Worm (Caenorhabditis elegans) whole organism, L2 larva: Measurements from ENCODE around the gene mltn-3.
A peak's percentile ranks its signal among the peaks of the same experiment; 100 is the strongest.

Experiments
- C34F6.9 ChIP-seq: fragments of 150-350 bp; optimal IDR thresholded peaks from 2 replicates; lab custom pipeline; 2014; ENCODE audit warnings: missing biosample characterization, missing genetic modification characterization
- F13H6.1 ChIP-seq: sonication (generic microtip); optimal IDR thresholded peaks from 2 replicates; lab custom pipeline; 2016; ENCODE audit warnings: missing genetic modification characterization, missing compliant biosample characterization
- Y55F3AM.14 ChIP-seq: fragments of 200-800 bp; sonication (Bioruptor generic); optimal IDR thresholded peaks from 2 replicates; lab custom pipeline; 2018; ENCODE audit warnings: mild to moderate bottlenecking, missing genetic modification characterization, missing compliant biosample characterization
- ZK546.5 ChIP-seq: sonication (generic microtip); optimal IDR thresholded peaks from 2 replicates; lab custom pipeline; 2017; ENCODE audit warnings: missing biosample characterization, missing genetic modification characterization
- alr-1 ChIP-seq: fragments of 150-350 bp; optimal IDR thresholded peaks from 2 replicates; lab custom pipeline; 2014; ENCODE audit warnings: missing biosample characterization, missing genetic modification characterization
- aly-2 ChIP-seq: fragments of 150-350 bp; optimal IDR thresholded peaks from 2 replicates; lab custom pipeline; 2014; ENCODE audit warnings: missing biosample characterization, missing genetic modification characterization
- ama-1 ChIP-seq: fragments of 150-350 bp; optimal IDR thresholded peaks from 2 replicates; lab custom pipeline; 2018; ENCODE audit warnings: inconsistent platforms
- blmp-1 ChIP-seq: sonication (generic microtip); optimal IDR thresholded peaks from 2 replicates; lab custom pipeline; 2017; ENCODE audit warnings: missing genetic modification characterization, mild to moderate bottlenecking, missing compliant biosample characterization, antibody characterized with exemption, moderate library complexity; ENCODE audit not compliant: insufficient read depth
- ceh-16 ChIP-seq: fragments of 150-350 bp; optimal IDR thresholded peaks from 2 replicates; lab custom pipeline; 2014; ENCODE audit warnings: missing biosample characterization, missing genetic modification characterization
- ceh-82 ChIP-seq: fragments of 150-350 bp; optimal IDR thresholded peaks from 2 replicates; lab custom pipeline; 2014; ENCODE audit warnings: missing biosample characterization, missing genetic modification characterization
- crh-2 ChIP-seq: sonication (generic microtip); optimal IDR thresholded peaks from 2 replicates; lab custom pipeline; 2017; ENCODE audit warnings: missing biosample characterization, missing genetic modification characterization
- egl-27 ChIP-seq: sonication (generic microtip); optimal IDR thresholded peaks from 3 replicates; lab custom pipeline; 2017; ENCODE audit warnings: missing biosample characterization, missing genetic modification reagents, missing genetic modification characterization
- fos-1 ChIP-seq: fragments of 150-350 bp; optimal IDR thresholded peaks from 2 replicates; lab custom pipeline; 2014; ENCODE audit warnings: missing biosample characterization, missing genetic modification characterization
- gmeb-1 ChIP-seq: fragments of 150-350 bp; optimal IDR thresholded peaks from 2 replicates; lab custom pipeline; 2014; ENCODE audit warnings: missing biosample characterization, missing genetic modification characterization
- lin-13 ChIP-seq: fragments of 150-350 bp; optimal IDR thresholded peaks from 2 replicates; lab custom pipeline; 2014; ENCODE audit warnings: missing biosample characterization, missing genetic modification reagents, missing genetic modification characterization
- lin-39 ChIP-seq: fragments of 150-350 bp; optimal IDR thresholded peaks from 2 replicates; lab custom pipeline; 2014; ENCODE audit warnings: missing biosample characterization, missing genetic modification reagents, missing genetic modification characterization
- lsy-2 ChIP-seq, 2 experiments: fragments of 150-350 bp in 1 of 2; sonication (generic microtip) in 1 of 2; optimal IDR thresholded peaks; 2 replicates each; lab custom pipeline; 2014 to 2017; ENCODE audit warnings: missing biosample characterization in 2 of 2, missing genetic modification characterization in 2 of 2
- mbf-1 ChIP-seq: sonication (generic microtip); optimal IDR thresholded peaks from 2 replicates; lab custom pipeline; 2017; ENCODE audit warnings: missing biosample characterization, missing genetic modification characterization
- mdl-1 ChIP-seq, 2 experiments: fragments of 150-350 bp in 1 of 2; sonication (generic microtip) in 1 of 2; optimal IDR thresholded peaks; 2 replicates each; lab custom pipeline; 2017; ENCODE audit warnings: missing biosample characterization in 2 of 2, missing genetic modification characterization in 2 of 2
- nhr-12 ChIP-seq: fragments of 150-350 bp; optimal IDR thresholded peaks from 2 replicates; lab custom pipeline; 2014; ENCODE audit warnings: missing biosample characterization, missing genetic modification characterization
- nhr-129 ChIP-seq: fragments of 150-350 bp; optimal IDR thresholded peaks from 2 replicates; lab custom pipeline; 2014; ENCODE audit warnings: missing biosample characterization, missing genetic modification characterization
- nhr-21 ChIP-seq: fragments of 150-350 bp; optimal IDR thresholded peaks from 2 replicates; lab custom pipeline; 2014; ENCODE audit warnings: missing biosample characterization, missing genetic modification characterization
- nhr-23 ChIP-seq: fragments of 150-350 bp; optimal IDR thresholded peaks from 2 replicates; lab custom pipeline; 2014; ENCODE audit warnings: missing biosample characterization, missing genetic modification reagents, missing genetic modification characterization
- nhr-237 ChIP-seq: fragments of 150-350 bp; optimal IDR thresholded peaks from 2 replicates; lab custom pipeline; 2014; ENCODE audit warnings: missing biosample characterization, missing genetic modification characterization
- nhr-25 ChIP-seq: fragments of 150-350 bp; sonication (generic microtip); optimal IDR thresholded peaks from 3 replicates; lab custom pipeline; 2014; ENCODE audit warnings: missing biosample characterization, missing genetic modification characterization
- nhr-77 ChIP-seq: fragments of 150-350 bp; optimal IDR thresholded peaks from 2 replicates; lab custom pipeline; 2014; ENCODE audit warnings: missing biosample characterization, missing genetic modification characterization
- sem-4 ChIP-seq: fragments of 150-350 bp; optimal IDR thresholded peaks from 2 replicates; lab custom pipeline; 2014; ENCODE audit warnings: missing biosample characterization, missing genetic modification reagents, missing genetic modification characterization
- skn-1 ChIP-seq: sonication (generic microtip); optimal IDR thresholded peaks from 2 replicates; lab custom pipeline; 2017; ENCODE audit warnings: missing biosample characterization, missing genetic modification characterization
- sma-3 ChIP-seq: sonication (generic microtip); optimal IDR thresholded peaks from 2 replicates; lab custom pipeline; 2016; ENCODE audit warnings: missing genetic modification reagents, missing genetic modification characterization, missing compliant biosample characterization
- snpc-4 ChIP-seq: fragments of 150-350 bp; optimal IDR thresholded peaks from 2 replicates; lab custom pipeline; 2014; ENCODE audit warnings: missing biosample characterization, missing genetic modification characterization
- unc-39 ChIP-seq: fragments of 150-350 bp; optimal IDR thresholded peaks from 2 replicates; lab custom pipeline; 2014; ENCODE audit warnings: missing biosample characterization, missing genetic modification characterization
- unc-55 ChIP-seq: fragments of 150-350 bp; sonication (generic microtip); optimal IDR thresholded peaks from 3 replicates; lab custom pipeline; 2014; ENCODE audit warnings: missing biosample characterization, missing genetic modification reagents, missing genetic modification characterization
- zag-1 ChIP-seq: fragments of 150-350 bp; optimal IDR thresholded peaks from 2 replicates; lab custom pipeline; 2014; ENCODE audit warnings: missing biosample characterization, missing genetic modification characterization
- ztf-11 ChIP-seq: sonication (generic microtip); optimal IDR thresholded peaks from 2 replicates; lab custom pipeline; 2017; ENCODE audit warnings: missing biosample characterization, missing genetic modification characterization
- ztf-4 ChIP-seq: fragments of 150-350 bp; optimal IDR thresholded peaks from 2 replicates; lab custom pipeline; 2014; ENCODE audit warnings: missing biosample characterization, missing genetic modification characterization

mltn-3 gene

ce11 chrII:13875734-13876133, 40.4 kb upstream of the mltn-3 start, which contains the start of gene ing-3:
Gene ing-3, plus strand, starts transcription at chrII:13876034.
- TF ChIP-seq gmeb-1 (tag; lab: Kevin White, UChicago) (no peak), blmp-1 (tag; lab: Kevin White, UChicago) (no peak), fos-1 (tag; lab: Kevin White, UChicago) (no peak), nhr-237 (no peak), nhr-77 (no peak), nhr-23 (no peak), ama-1 (lab: Kevin White, UChicago) (no peak), sem-4 (tag; lab: Kevin White, UChicago) (no peak), unc-55 (GFP tag; lab: Kevin White, UChicago) (no peak)

- no peak for TF ChIP-seq C34F6.9
- no peak for TF ChIP-seq nhr-129 (tag; lab: Kevin White, UChicago)
- no peak for TF ChIP-seq nhr-237
- no peak for TF ChIP-seq ztf-11 (tag; lab: Kevin White, UChicago)
- no peak for TF ChIP-seq fos-1 (tag; lab: Kevin White, UChicago)
- TF ChIP-seq lin-39 (tag; lab: Kevin White, UChicago) = no peak
- TF ChIP-seq F13H6.1 (tag; lab: Kevin White, UChicago) = no peak
Observed at ce11 chrII:13877994-13878393, 38.1 kb upstream of the mltn-3 start.

ce11 chrII:13879589-13879988, 36.6 kb upstream of the mltn-3 start:
- TF ChIP-seq nhr-237 (no peak), aly-2 (no peak), lin-13 (GFP tag; lab: Kevin White, UChicago) (no peak), ztf-4 (tag; lab: Kevin White, UChicago) (no peak), Y55F3AM.14 (GFP tag; lab: Kevin White, UChicago) (no peak), ama-1 (lab: Kevin White, UChicago) (no peak), ZK546.5 (tag; lab: Kevin White, UChicago) (no peak), alr-1 (tag; lab: Kevin White, UChicago) (no peak), unc-39 (tag; lab: Kevin White, UChicago) (no peak), lsy-2 (tag; optimal IDR thresholded peaks at IDR 0.05; lab: Kevin White, UChicago) (no peak), mdl-1 (tag; optimal IDR thresholded peaks at IDR 0.05; lab: Kevin White, UChicago) (no peak), mbf-1 (tag; lab: Kevin White, UChicago) (no peak), gmeb-1 (tag; lab: Kevin White, UChicago) (no peak), unc-55 (GFP tag; lab: Kevin White, UChicago) (no peak)

- no peak for TF ChIP-seq ama-1 (lab: Kevin White, UChicago)
- no peak for TF ChIP-seq skn-1 (tag; lab: Kevin White, UChicago)
Observed at ce11 chrII:13882405-13882804, 33.7 kb upstream of the mltn-3 start, which contains the start of gene hda-10. Gene hda-10, plus strand, starts transcription at chrII:13882705.

ce11 chrII:13886431-13886830, 29.7 kb upstream of the mltn-3 start:
- no peak for TF ChIP-seq nhr-21 (tag; lab: Kevin White, UChicago)
- TF ChIP-seq gmeb-1 (tag; lab: Kevin White, UChicago) = no peak
- no peak for TF ChIP-seq ama-1 (lab: Kevin White, UChicago)
- TF ChIP-seq ZK546.5 (tag; lab: Kevin White, UChicago) = no peak
- TF ChIP-seq mbf-1 (tag; lab: Kevin White, UChicago) = no peak
- TF ChIP-seq ceh-16 (tag; lab: Kevin White, UChicago) = no peak
- TF ChIP-seq ceh-82 = no peak
- TF ChIP-seq zag-1 = no peak
- TF ChIP-seq, all 48 proteins: peak for 0

- peak; percentile 76 for TF ChIP-seq gmeb-1 (tag; lab: Kevin White, UChicago)
- TF ChIP-seq egl-27 = no peak
- TF ChIP-seq lsy-2 (tag; optimal IDR thresholded peaks at IDR 0.05; lab: Kevin White, UChicago) = peak in 1 of 2 experiments; percentile 81
- no peak for TF ChIP-seq nhr-12 (tag; lab: Kevin White, UChicago)
- peak; percentile 45 for TF ChIP-seq nhr-25 (tag; lab: Kevin White, UChicago)
- peak; percentile 34 for TF ChIP-seq snpc-4
- peak; percentile 9 for TF ChIP-seq fos-1 (tag; lab: Kevin White, UChicago)
- TF ChIP-seq blmp-1 (tag; lab: Kevin White, UChicago) = no peak
- peak; percentile 55 for TF ChIP-seq crh-2 (tag; lab: Kevin White, UChicago)
- TF ChIP-seq sma-3 (GFP tag; lab: Kevin White, UChicago) = peak; percentile 1
- TF ChIP-seq lin-13 (GFP tag; lab: Kevin White, UChicago) = peak; percentile 83
- peak; percentile 90 for TF ChIP-seq unc-55 (GFP tag; lab: Kevin White, UChicago)
- peak; percentile 19 for TF ChIP-seq F13H6.1 (tag; lab: Kevin White, UChicago)
- peak; percentile 69 for TF ChIP-seq C34F6.9
Observed at ce11 chrII:13888278-13888677, 27.9 kb upstream of the mltn-3 start, which contains the start of gene mcd-1. Gene mcd-1, plus strand, starts transcription at chrII:13888544.
